Worm (Caenorhabditis elegans): ENCODE results near the gene dnj-1.

- no peak for TF ChIP-seq fos-1 (tag; optimal IDR thresholded peaks at IDR 0.05)
- TF ChIP-seq unc-62 (GFP tag; optimal IDR thresholded peaks at IDR 0.05 in 1 of 2), result no peak
- no peak for TF ChIP-seq unc-62 (tag; optimal IDR thresholded peaks at IDR 0.05)
- TF ChIP-seq nhr-77 (tag; optimal IDR thresholded peaks at IDR 0.05), result no peak
- no peak for TF ChIP-seq fkh-10 (GFP tag; optimal IDR thresholded peaks at IDR 0.05)
These were observed 11.3 kb upstream of the dnj-1 start, which contains the start of gene F54D1.6 for ce11 chrIV:11287511-11287910.
